Fruit fly (Drosophila melanogaster) whole organism, adult: ENCODE results near the gene Sf3b5.
A peak's percentile ranks its signal among the peaks of the same experiment; 100 is the strongest.

Experiments
- CG11617 ChIP-seq: fragments of 200-800 bp; sonication (Bioruptor generic); optimal IDR thresholded peaks from 2 replicates; lab custom pipeline; 2017; ENCODE audit warnings: mild to moderate bottlenecking, missing biosample characterization, missing genetic modification reagents, missing genetic modification characterization
- CG12768 ChIP-seq: fragments of 200-800 bp; sonication (Bioruptor generic); optimal IDR thresholded peaks from 2 replicates; lab custom pipeline; 2017; ENCODE audit warnings: missing biosample characterization, missing genetic modification characterization, mild to moderate bottlenecking, moderate library complexity, missing genetic modification reagents
- CG14711 ChIP-seq: fragments of 200-800 bp; sonication (Bioruptor generic); optimal IDR thresholded peaks from 2 replicates; lab custom pipeline; 2018; ENCODE audit warnings: missing biosample characterization, mild to moderate bottlenecking, missing genetic modification characterization, moderate library complexity
- CG1620 ChIP-seq: fragments of 200-800 bp; sonication (Bioruptor generic); optimal IDR thresholded peaks from 2 replicates; lab custom pipeline; 2016; ENCODE audit warnings: missing biosample characterization, missing genetic modification characterization
- CG33017 ChIP-seq: fragments of 200-800 bp; sonication (Bioruptor generic); optimal IDR thresholded peaks from 2 replicates; lab custom pipeline; 2018; ENCODE audit warnings: missing biosample characterization, mild to moderate bottlenecking, missing genetic modification characterization, moderate library complexity
- CG5204 ChIP-seq: fragments of 200-800 bp; sonication (Bioruptor generic); optimal IDR thresholded peaks from 2 replicates; lab custom pipeline; 2016; ENCODE audit warnings: missing biosample characterization, missing genetic modification characterization
- CG7045 ChIP-seq: fragments of 200-800 bp; sonication (Bioruptor generic); optimal IDR thresholded peaks from 2 replicates; lab custom pipeline; 2017; ENCODE audit warnings: missing biosample characterization, mild to moderate bottlenecking, missing genetic modification characterization
- CG7101 ChIP-seq: fragments of 200-800 bp; sonication (Bioruptor generic); optimal IDR thresholded peaks from 2 replicates; lab custom pipeline; 2018; ENCODE audit warnings: missing biosample characterization, mild to moderate bottlenecking, missing genetic modification characterization, moderate library complexity
- Clk ChIP-seq: fragments of 200-800 bp; sonication (Bioruptor generic); optimal IDR thresholded peaks from 2 replicates; lab custom pipeline; 2017; ENCODE audit warnings: missing biosample characterization, missing genetic modification characterization
- Crg-1 ChIP-seq: fragments of 200-800 bp; sonication (Bioruptor generic); optimal IDR thresholded peaks from 2 replicates; lab custom pipeline; 2016; ENCODE audit warnings: missing biosample characterization, missing genetic modification characterization
- Mnt ChIP-seq: fragments of 200-800 bp; sonication (Bioruptor generic); optimal IDR thresholded peaks from 2 replicates; lab custom pipeline; 2016; ENCODE audit warnings: missing biosample characterization, mild to moderate bottlenecking, missing genetic modification characterization
- bab1 ChIP-seq: fragments of 200-800 bp; sonication (Bioruptor generic); optimal IDR thresholded peaks from 3 replicates; lab custom pipeline; 2019; ENCODE audit warnings: missing biosample characterization, mild to moderate bottlenecking, missing genetic modification characterization, moderate library complexity
- cic ChIP-seq: fragments of 200-800 bp; sonication (Bioruptor generic); optimal IDR thresholded peaks from 2 replicates; lab custom pipeline; 2017; ENCODE audit warnings: missing biosample characterization, mild to moderate bottlenecking, missing genetic modification characterization, moderate library complexity
- cnc ChIP-seq, 2 experiments: fragments of >200 bp; optimal IDR thresholded peaks; 2 replicates each; lab custom pipeline; 2017
- kay ChIP-seq: fragments of 200-800 bp; sonication (Bioruptor generic); peaks from one replicate; lab custom pipeline; 2016; ENCODE audit warnings: missing biosample characterization, missing genetic modification characterization, borderline replicate concordance
- ovo ChIP-seq: fragments of 200-800 bp; sonication (Bioruptor generic); optimal IDR thresholded peaks from 2 replicates; lab custom pipeline; 2016; ENCODE audit warnings: missing biosample characterization, missing genetic modification characterization
- pad ChIP-seq: fragments of 200-800 bp; sonication (Bioruptor generic); optimal IDR thresholded peaks from 3 replicates; lab custom pipeline; 2017; ENCODE audit warnings: missing biosample characterization, missing genetic modification characterization, mild to moderate bottlenecking, moderate library complexity, missing genetic modification reagents
- tj ChIP-seq: fragments of 200-800 bp; sonication (Bioruptor generic); optimal IDR thresholded peaks from 3 replicates; lab custom pipeline; 2017; ENCODE audit warnings: missing biosample characterization, mild to moderate bottlenecking, missing genetic modification characterization, moderate library complexity

The Sf3b5 gene

DNA sequence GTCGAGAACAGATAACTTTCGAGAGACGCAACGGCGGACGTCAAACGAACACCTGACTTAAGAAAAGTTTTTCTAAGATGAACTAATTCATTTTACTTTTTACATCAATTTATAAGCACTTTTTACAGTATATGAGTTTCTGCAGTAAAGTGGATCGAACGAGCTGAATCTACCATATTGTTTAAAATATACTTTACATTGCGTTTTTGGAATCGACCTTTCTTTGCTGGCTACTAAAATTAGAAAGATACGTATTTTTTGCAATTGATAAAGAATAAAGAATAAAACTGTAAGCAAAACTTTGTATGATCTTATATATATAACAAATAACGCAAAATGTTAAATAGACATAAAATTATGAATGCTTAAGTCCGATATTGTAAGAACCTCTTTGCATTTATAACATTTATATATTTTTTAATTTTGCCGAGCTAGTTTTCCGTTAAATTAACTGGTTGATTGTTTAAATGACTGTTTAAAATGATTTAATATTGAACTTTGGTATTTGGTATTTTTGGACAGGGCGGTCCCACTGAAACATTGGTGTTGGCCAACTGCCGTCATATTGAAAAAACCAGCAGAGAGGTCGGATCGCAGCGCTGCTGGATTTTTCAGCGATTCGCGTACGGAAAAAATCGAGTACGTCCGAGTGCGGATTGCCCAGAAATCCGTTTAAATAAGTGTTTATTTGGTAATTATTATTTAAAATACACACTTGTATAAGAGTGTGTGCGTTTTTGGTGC is 37.0 kb upstream of the Sf3b5 start, which contains the start of gene Kdm2:
Gene Kdm2 (plus strand): TSS at position 559 of the 744 bp plus-strand sequence.
- TF ChIP-seq CG12768 (GFP tag; lab: Kevin White, UChicago) = peak; percentile 2
- TF ChIP-seq CG33017 (tag; lab: Kevin White, UChicago) = peak; percentile 49
- TF ChIP-seq cic (GFP tag; lab: Kevin White, UChicago) = peak; percentile 2
- peak; percentile 55 for TF ChIP-seq CG7101 (tag; lab: Kevin White, UChicago)
- TF ChIP-seq Mnt = peak; percentile 3
- peak; percentile 59 for TF ChIP-seq kay (GFP tag; lab: Kevin White, UChicago)
- TF ChIP-seq tj (GFP tag; lab: Kevin White, UChicago) = peak; percentile 14
- TF ChIP-seq ovo (GFP tag; lab: Kevin White, UChicago) = no peak
- no peak for TF ChIP-seq cnc (optimal IDR thresholded peaks at IDR 0.05; lab: Kevin White, UChicago)
- TF ChIP-seq CG1620 = peak; percentile 49
- TF ChIP-seq pad (GFP tag; lab: Kevin White, UChicago) = no peak
- TF ChIP-seq CG5204 (GFP tag; lab: Kevin White, UChicago) = no peak
- peak; percentile 47 for TF ChIP-seq bab1 (GFP tag; lab: Kevin White, UChicago)

dm6 chr3R:9050519-9051119 is 35.5 kb upstream of the Sf3b5 start, which contains the start of gene Nmdmc:
Gene Nmdmc (minus strand): TSS chr3R:9050555.
- TF ChIP-seq cic (GFP tag; lab: Kevin White, UChicago) (peak; percentile 3), bab1 (GFP tag; lab: Kevin White, UChicago) (peak; percentile 19), CG1620 (no peak)

dm6 chr3R:9049091-9049981 is 34.2 kb upstream of the Sf3b5 start:
- TF ChIP-seq Clk (GFP tag; lab: Kevin White, UChicago) (no peak), bab1 (GFP tag; lab: Kevin White, UChicago) (no peak), cic (GFP tag; lab: Kevin White, UChicago) (no peak), CG5204 (GFP tag; lab: Kevin White, UChicago) (no peak), tj (GFP tag; lab: Kevin White, UChicago) (no peak), Mnt (peak; percentile 32)

DNA sequence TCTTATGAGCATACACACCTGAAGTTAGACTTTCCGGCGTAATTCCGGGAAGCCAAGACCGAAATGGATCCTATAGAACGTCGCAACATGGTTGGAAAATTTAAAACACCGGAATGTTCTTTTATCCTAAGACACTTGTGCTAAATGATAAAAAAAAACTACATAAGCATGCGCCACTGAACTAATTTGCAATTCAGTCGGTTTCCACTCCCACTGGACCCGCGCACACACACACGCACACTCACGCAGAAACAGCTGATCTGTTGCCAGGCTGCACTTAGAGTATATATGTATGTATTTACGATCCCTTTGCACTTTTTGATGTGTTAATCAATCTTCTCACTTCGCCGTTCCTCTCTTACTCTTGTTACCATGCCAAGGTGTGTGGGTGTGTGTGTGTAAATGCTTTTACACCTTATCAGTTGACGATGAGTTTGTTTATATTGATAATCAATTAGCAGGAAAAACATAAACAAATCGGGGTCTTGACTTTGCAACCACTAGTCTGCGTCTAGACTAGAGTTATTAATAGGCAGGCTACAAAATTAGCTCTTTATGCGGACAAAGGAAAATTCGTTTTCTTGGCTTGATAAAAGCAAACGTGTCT is 33.4 kb upstream of the Sf3b5 start, which contains the start of gene Mst85C:
Gene Mst85C (plus strand): TSS at position 180 of the 607 bp plus-strand sequence.
- TF ChIP-seq cic (GFP tag; lab: Kevin White, UChicago) (peak; percentile 52), kay (GFP tag; lab: Kevin White, UChicago) (peak; percentile 79), ovo (GFP tag; lab: Kevin White, UChicago) (no peak), pad (GFP tag; lab: Kevin White, UChicago) (no peak), CG7045 (GFP tag; lab: Kevin White, UChicago) (no peak), CG12768 (GFP tag; lab: Kevin White, UChicago) (peak; percentile 28), tj (GFP tag; lab: Kevin White, UChicago) (peak; percentile 61), CG14711 (no peak)

DNA sequence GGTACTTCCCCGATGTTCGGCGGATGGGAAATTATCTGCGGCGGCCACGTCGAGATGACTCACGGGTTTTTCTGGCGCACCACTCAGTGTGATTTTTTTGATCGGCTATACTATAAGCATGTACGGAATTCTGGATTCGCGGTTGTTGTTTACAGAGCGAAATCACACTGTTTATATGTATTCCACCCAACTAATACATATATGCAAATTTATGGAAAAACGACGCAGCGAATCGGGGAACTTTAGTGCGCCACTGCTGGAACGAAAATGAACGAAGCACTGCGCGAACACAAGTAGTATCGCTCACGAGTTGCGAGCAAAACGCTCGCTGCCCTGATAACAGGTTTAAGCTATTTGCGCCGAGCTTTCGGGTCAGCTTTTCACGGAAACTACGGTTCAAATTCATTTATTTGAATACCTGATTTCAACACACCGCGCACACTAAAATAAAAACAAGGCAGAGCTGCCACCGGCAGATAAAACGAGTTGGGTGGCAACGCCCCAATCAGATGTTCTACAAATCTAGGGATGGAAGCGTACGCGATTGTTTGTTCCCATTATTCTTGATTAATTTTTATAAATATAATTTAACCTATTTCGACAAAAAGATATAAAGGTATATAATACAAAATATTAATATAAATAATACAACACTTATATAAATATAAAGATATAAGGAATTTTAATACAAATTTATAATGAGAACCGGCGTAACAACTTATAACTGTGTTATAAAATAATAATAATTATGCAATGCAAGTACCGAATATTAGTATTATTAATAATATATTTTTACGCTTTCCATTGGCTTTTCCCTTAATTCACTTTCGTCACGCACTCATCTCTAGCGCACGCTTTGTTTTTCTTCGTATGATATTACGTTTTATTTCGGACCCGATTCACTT is 32.7 kb upstream of the Sf3b5 start, which contains the start of gene Rel:
Gene Rel (minus strand): TSS at position 417 of the 905 bp plus-strand sequence.
- TF ChIP-seq Clk (GFP tag; lab: Kevin White, UChicago) = peak; percentile 8
- TF ChIP-seq cnc (optimal IDR thresholded peaks at IDR 0.05; lab: Kevin White, UChicago) = peak in 1 of 2 experiments; percentile 13
- peak; percentile 80 for TF ChIP-seq Crg-1 (GFP tag; lab: Kevin White, UChicago)
- peak; percentile 97 for TF ChIP-seq cic (GFP tag; lab: Kevin White, UChicago)
- TF ChIP-seq CG7045 (GFP tag; lab: Kevin White, UChicago) = peak; percentile 62
- TF ChIP-seq CG1620 = no peak
- TF ChIP-seq CG7101 (tag; lab: Kevin White, UChicago) = peak; percentile 78
- no peak for TF ChIP-seq CG5204 (GFP tag; lab: Kevin White, UChicago)
- peak; percentile 63 for TF ChIP-seq CG12768 (GFP tag; lab: Kevin White, UChicago)
- TF ChIP-seq bab1 (GFP tag; lab: Kevin White, UChicago) = peak; percentile 76
- no peak for TF ChIP-seq ovo (GFP tag; lab: Kevin White, UChicago)
- TF ChIP-seq Mnt = peak; percentile 92
- peak; percentile 74 for TF ChIP-seq CG14711
- peak; percentile 72 for TF ChIP-seq CG11617 (GFP tag; lab: Kevin White, UChicago)
- TF ChIP-seq kay (GFP tag; lab: Kevin White, UChicago) = peak; percentile 99
- peak; percentile 64 for TF ChIP-seq CG33017 (tag; lab: Kevin White, UChicago)
- peak; percentile 41 for TF ChIP-seq pad (GFP tag; lab: Kevin White, UChicago)
- no peak for TF ChIP-seq tj (GFP tag; lab: Kevin White, UChicago)
